Worm (Caenorhabditis elegans): Measurements from ENCODE around the gene C03B1.14.

DNA sequence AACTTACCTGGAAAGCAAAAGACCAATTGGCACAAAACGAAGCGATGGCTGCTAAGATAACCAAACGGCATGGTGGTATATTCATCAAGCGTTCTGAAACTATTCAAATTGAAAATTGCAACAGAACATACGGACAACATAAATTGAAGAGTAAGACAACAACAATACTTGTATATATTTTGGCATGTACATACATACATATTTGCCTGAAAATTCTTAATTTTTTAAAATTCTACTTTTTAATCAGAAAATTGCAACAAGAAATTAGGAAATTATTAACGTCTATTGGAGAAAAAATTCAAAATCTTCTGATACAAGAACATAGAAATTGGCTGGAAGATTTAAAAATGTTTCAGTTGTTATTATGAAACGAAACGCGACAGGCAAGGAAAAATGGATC lies 22.6 kb downstream of the C03B1.14 start, which contains the start of gene C03B1.13:
- TF ChIP-seq zag-1 (tag; optimal IDR thresholded peaks at IDR 0.05) (no peak), nhr-237 (tag; optimal IDR thresholded peaks at IDR 0.05) (no peak), pqm-1 (tag; optimal IDR thresholded peaks at IDR 0.05) (no peak), pha-4 (tag; optimal IDR thresholded peaks at IDR 0.05) (no peak), ceh-82 (tag; optimal IDR thresholded peaks at IDR 0.05) (no peak), unc-39 (tag; optimal IDR thresholded peaks at IDR 0.05) (no peak), daf-12 (tag; optimal IDR thresholded peaks at IDR 0.05) (no peak), fkh-10 (GFP tag; optimal IDR thresholded peaks at IDR 0.05) (no peak), elt-3 (tag; optimal IDR thresholded peaks at IDR 0.05) (no peak), lin-39 (tag; optimal IDR thresholded peaks at IDR 0.05) (no peak), fkh-2 (tag; optimal IDR thresholded peaks at IDR 0.05) (no peak), ceh-16 (tag; optimal IDR thresholded peaks at IDR 0.05) (no peak), nhr-11 (tag; optimal IDR thresholded peaks at IDR 0.05) (no peak), nhr-25 (tag; optimal IDR thresholded peaks at IDR 0.05) (no peak)

Data from whole organism, L3 larva.